Fruit fly (Drosophila melanogaster): ENCODE data around the gene CheA84a.

Gene CheA84a

dm6 chr3R:8240302-8240682 lies 35.7 kb upstream of the CheA84a start, which contains the start of gene Ada2b (continued):
- no peak for TF ChIP-seq CG15269 (tag; optimal IDR thresholded peaks at IDR 0.05)
- TF ChIP-seq pita (GFP tag; optimal IDR thresholded peaks at IDR 0.05): no peak
- TF ChIP-seq Sry-β (GFP tag; optimal IDR thresholded peaks at IDR 0.05): peak; percentile 93
- no peak for TF ChIP-seq vvl (GFP tag; IDR thresholded peaks at IDR 0.05)
- TF ChIP-seq Bgb (GFP tag; IDR thresholded peaks at IDR 0.05; ENCODE audit: partially characterized antibody): peak; percentile 47
- TF ChIP-seq MBD-R2 (GFP tag; IDR thresholded peaks at IDR 0.05): peak; percentile 48; the same call in 1 of the 2 replicates
- TF ChIP-seq CG31441 (GFP tag; IDR thresholded peaks at IDR 0.05): 0 out of 2 replicates have a peak, but pooled peaks have one; percentile 4
- TF ChIP-seq CG1603 (tag; optimal IDR thresholded peaks at IDR 0.05): peak; percentile 32
- TF ChIP-seq CG18764 (GFP tag; optimal IDR thresholded peaks at IDR 0.05): no peak
- TF ChIP-seq CG2678 (tag; optimal IDR thresholded peaks at IDR 0.05): no peak
- no peak for TF ChIP-seq slbo (GFP tag; IDR thresholded peaks at IDR 0.05)
- TF ChIP-seq CG7963 (GFP tag; IDR thresholded peaks at IDR 0.05; ENCODE audit: partially characterized antibody): 0 out of 3 replicates have a peak, but pooled peaks have one; percentile 23
- no peak for TF ChIP-seq Jarid2 (GFP tag; optimal IDR thresholded peaks at IDR 0.05)
- TF ChIP-seq CG33557 (GFP tag; optimal IDR thresholded peaks at IDR 0.05): no peak
- no peak for TF ChIP-seq Doc3 (GFP tag; IDR thresholded peaks at IDR 0.05; ENCODE audit: partially characterized antibody)
- TF ChIP-seq Med (GFP tag): peak; percentile 66
- TF ChIP-seq Nf-YC (tag; optimal IDR thresholded peaks at IDR 0.05): no peak
- no peak for TF ChIP-seq grau (tag; optimal IDR thresholded peaks at IDR 0.05)
- TF ChIP-seq Atf6 (GFP tag; IDR thresholded peaks at IDR 0.05): 0 out of 2 replicates have a peak, but pooled peaks have one; percentile 6
- TF ChIP-seq CG9817 (tag; optimal IDR thresholded peaks at IDR 0.05): no peak
- TF ChIP-seq slp2 (GFP tag; optimal IDR thresholded peaks at IDR 0.05): no peak
- TF ChIP-seq emc (GFP tag; optimal IDR thresholded peaks at IDR 0.05): no peak
- peak; percentile 32; the same call in 1 of the 2 replicates for TF ChIP-seq rib (GFP tag; IDR thresholded peaks at IDR 0.05)
- TF ChIP-seq sna (GFP tag; IDR thresholded peaks at IDR 0.05; ENCODE audit: partially characterized antibody): peak; percentile 21; the same call in 1 of the 2 replicates
- no peak for TF ChIP-seq Hey (tag; optimal IDR thresholded peaks at IDR 0.05)
- TF ChIP-seq klu (GFP tag; IDR thresholded peaks at IDR 0.05): no peak
- TF ChIP-seq eyg (GFP tag; optimal IDR thresholded peaks at IDR 0.05): no peak
- no peak for TF ChIP-seq HmgZ (tag; optimal IDR thresholded peaks at IDR 0.05)
- no peak for TF ChIP-seq dimm (GFP tag; IDR thresholded peaks at IDR 0.05)
- TF ChIP-seq CG6254 (GFP tag; optimal IDR thresholded peaks at IDR 0.05): no peak
- no peak for TF ChIP-seq ara (GFP tag; IDR thresholded peaks at IDR 0.05)
- TF ChIP-seq H2.0 (GFP tag; IDR thresholded peaks at IDR 0.05): no peak
- TF ChIP-seq MESR4 (GFP tag; optimal IDR thresholded peaks at IDR 0.05): peak; percentile 97
- TF ChIP-seq shn (GFP tag; optimal IDR thresholded peaks at IDR 0.05): no peak
- TF ChIP-seq tll (GFP tag; optimal IDR thresholded peaks at IDR 0.05): peak in 1 of 2 experiments; percentile 50
- no peak for TF ChIP-seq CG13894 (tag; optimal IDR thresholded peaks at IDR 0.05)
- TF ChIP-seq CG15514 (GFP tag; optimal IDR thresholded peaks at IDR 0.05): peak; percentile 99
- TF ChIP-seq CG13287 (GFP tag; IDR thresholded peaks at IDR 0.05; ENCODE audit: partially characterized antibody): peak; percentile 35; the same call in 1 of the 2 replicates
- peak; percentile 45 for TF ChIP-seq Scr (GFP tag; IDR thresholded peaks at IDR 0.05; ENCODE audit: partially characterized antibody)
- TF ChIP-seq Mad (GFP tag; optimal IDR thresholded peaks at IDR 0.05): no peak
- peak; percentile 45; the same call in 1 of the 2 replicates for TF ChIP-seq amos (GFP tag; IDR thresholded peaks at IDR 0.05; ENCODE audit: partially characterized antibody)
- TF ChIP-seq stwl (tag; optimal IDR thresholded peaks at IDR 0.05): peak; percentile 57
- peak; percentile 7 for TF ChIP-seq Ets97D (GFP tag; optimal IDR thresholded peaks at IDR 0.05)
- peak; percentile 73 for TF ChIP-seq pzg (GFP tag; optimal IDR thresholded peaks at IDR 0.05)
- TF ChIP-seq CG15479 (GFP tag; optimal IDR thresholded peaks at IDR 0.05): peak; percentile 40
- peak; percentile 35 for TF ChIP-seq Sin3A (optimal IDR thresholded peaks at IDR 0.05)
- TF ChIP-seq yki (optimal IDR thresholded peaks at IDR 0.05): no peak
- no peak for TF ChIP-seq luna (GFP tag; optimal IDR thresholded peaks at IDR 0.05)
- no peak for TF ChIP-seq nau (GFP tag; optimal IDR thresholded peaks at IDR 0.05)
- no peak for TF ChIP-seq exex (tag; optimal IDR thresholded peaks at IDR 0.05)
